Worm (Caenorhabditis elegans) whole organism, L3 larva: Measurements from ENCODE around the gene Y66D12A.24.

Source experiments
- R02D3.7 ChIP-seq: fragments of 150-350 bp; optimal IDR thresholded peaks from 2 replicates; lab custom pipeline; 2014; ENCODE audit warnings: missing biosample characterization, missing genetic modification characterization
- ZK546.5 ChIP-seq: sonication (generic microtip); optimal IDR thresholded peaks from 2 replicates; lab custom pipeline; 2017; ENCODE audit warnings: missing biosample characterization, missing genetic modification characterization
- aly-2 ChIP-seq: fragments of 150-350 bp; optimal IDR thresholded peaks from 2 replicates; lab custom pipeline; 2014; ENCODE audit warnings: missing biosample characterization, missing genetic modification characterization
- ama-1 ChIP-seq: fragments of 150-350 bp; optimal IDR thresholded peaks from 2 replicates; lab custom pipeline; 2018
- ceh-16 ChIP-seq: sonication (generic microtip); optimal IDR thresholded peaks from 2 replicates; lab custom pipeline; 2017; ENCODE audit warnings: missing biosample characterization, missing genetic modification characterization
- ceh-28 ChIP-seq: fragments of 150-350 bp; optimal IDR thresholded peaks from 2 replicates; lab custom pipeline; 2014; ENCODE audit warnings: missing biosample characterization, missing genetic modification reagents, missing genetic modification characterization
- ceh-82 ChIP-seq: fragments of 150-350 bp; optimal IDR thresholded peaks from 2 replicates; lab custom pipeline; 2014; ENCODE audit warnings: missing biosample characterization, missing genetic modification characterization
- ceh-9 ChIP-seq: sonication (generic microtip); optimal IDR thresholded peaks from 2 replicates; lab custom pipeline; 2018; ENCODE audit warnings: missing biosample characterization, missing genetic modification characterization
- daf-12 ChIP-seq: fragments of 150-350 bp; optimal IDR thresholded peaks from 2 replicates; lab custom pipeline; 2014; ENCODE audit warnings: missing biosample characterization, missing genetic modification reagents, missing genetic modification characterization
- egl-27 ChIP-seq: sonication (generic microtip); optimal IDR thresholded peaks from 4 replicates; lab custom pipeline; 2017; ENCODE audit warnings: missing biosample characterization, missing genetic modification reagents, missing genetic modification characterization
- egl-5 ChIP-seq: fragments of 150-350 bp; optimal IDR thresholded peaks from 2 replicates; lab custom pipeline; 2017; ENCODE audit warnings: missing biosample characterization, missing genetic modification reagents, missing genetic modification characterization, inconsistent platforms
- elt-1 ChIP-seq: fragments of 150-350 bp; optimal IDR thresholded peaks from 2 replicates; lab custom pipeline; 2014; ENCODE audit warnings: missing biosample characterization, missing genetic modification characterization
- elt-2 ChIP-seq: sonication (generic microtip); optimal IDR thresholded peaks from 2 replicates; lab custom pipeline; 2016; ENCODE audit warnings: missing genetic modification reagents, mild to moderate bottlenecking, missing genetic modification characterization, missing compliant biosample characterization
- elt-3 ChIP-seq, 3 experiments: fragments of 150-350 bp in 1 of 3; sonication (generic microtip) in 2 of 3; optimal IDR thresholded peaks; 2 replicates in 2 of 3; 4 replicates in 1 of 3; lab custom pipeline; 2014 to 2017; ENCODE audit warnings: missing biosample characterization in 3 of 3, missing genetic modification characterization in 3 of 3
- eor-1 ChIP-seq, 2 experiments: fragments of 150-350 bp; optimal IDR thresholded peaks; 2 replicates each; lab custom pipeline; 2014 to 2018; ENCODE audit warnings: missing biosample characterization in 2 of 2, missing genetic modification characterization in 2 of 2
- fkh-2 ChIP-seq: fragments of 150-350 bp; optimal IDR thresholded peaks from 2 replicates; lab custom pipeline; 2014; ENCODE audit warnings: missing biosample characterization, missing genetic modification reagents, missing genetic modification characterization
- fos-1 ChIP-seq: fragments of 150-350 bp; optimal IDR thresholded peaks from 2 replicates; lab custom pipeline; 2014; ENCODE audit warnings: missing biosample characterization, missing genetic modification characterization
- hmg-11 ChIP-seq: sonication (generic microtip); optimal IDR thresholded peaks from 2 replicates; lab custom pipeline; 2016; ENCODE audit warnings: missing genetic modification characterization, missing compliant biosample characterization
- jun-1 ChIP-seq: fragments of 150-350 bp; optimal IDR thresholded peaks from 2 replicates; lab custom pipeline; 2014; ENCODE audit warnings: missing biosample characterization, missing genetic modification reagents, missing genetic modification characterization
- lin-39 ChIP-seq: fragments of 150-350 bp; optimal IDR thresholded peaks from 2 replicates; lab custom pipeline; 2018; ENCODE audit warnings: missing biosample characterization, missing genetic modification reagents, missing genetic modification characterization
- lsy-12 ChIP-seq: sonication (generic microtip); optimal IDR thresholded peaks from 2 replicates; lab custom pipeline; 2016; ENCODE audit warnings: mild to moderate bottlenecking, missing genetic modification characterization, missing compliant biosample characterization
- mdl-1 ChIP-seq: fragments of 150-350 bp; optimal IDR thresholded peaks from 2 replicates; lab custom pipeline; 2014; ENCODE audit warnings: missing biosample characterization, missing genetic modification characterization
- mml-1 ChIP-seq: fragments of 150-350 bp; sonication (generic microtip); optimal IDR thresholded peaks from 3 replicates; lab custom pipeline; 2014; ENCODE audit warnings: missing biosample characterization, missing genetic modification characterization
- nfya-1 ChIP-seq: sonication (generic microtip); optimal IDR thresholded peaks from 2 replicates; lab custom pipeline; 2017; ENCODE audit warnings: missing genetic modification characterization, mild to moderate bottlenecking, missing compliant biosample characterization, antibody characterized with exemption, moderate library complexity; ENCODE audit not compliant: insufficient read depth
- nhr-12 ChIP-seq: fragments of 150-350 bp; optimal IDR thresholded peaks from 2 replicates; lab custom pipeline; 2014; ENCODE audit warnings: missing biosample characterization, missing genetic modification characterization
- nhr-23 ChIP-seq: fragments of 150-350 bp; optimal IDR thresholded peaks from 2 replicates; lab custom pipeline; 2014; ENCODE audit warnings: missing biosample characterization, missing genetic modification reagents, missing genetic modification characterization
- nhr-237 ChIP-seq: fragments of 150-350 bp; optimal IDR thresholded peaks from 2 replicates; lab custom pipeline; 2014; ENCODE audit warnings: missing biosample characterization, missing genetic modification characterization
- nhr-25 ChIP-seq: sonication (generic microtip); optimal IDR thresholded peaks from 2 replicates; lab custom pipeline; 2017; ENCODE audit warnings: missing biosample characterization, missing genetic modification characterization
- nhr-28 ChIP-seq: fragments of 150-350 bp; optimal IDR thresholded peaks from 2 replicates; lab custom pipeline; 2014; ENCODE audit warnings: missing biosample characterization, missing genetic modification characterization
- nhr-43 ChIP-seq: sonication (generic microtip); optimal IDR thresholded peaks from 2 replicates; lab custom pipeline; 2016; ENCODE audit warnings: mild to moderate bottlenecking, missing genetic modification characterization, missing compliant biosample characterization; ENCODE audit not compliant: poor library complexity, severe bottlenecking
- nhr-76 ChIP-seq: fragments of 150-350 bp; sonication (generic microtip); optimal IDR thresholded peaks from 5 replicates; lab custom pipeline; 2014; ENCODE audit warnings: missing biosample characterization, missing genetic modification characterization
- nhr-77 ChIP-seq: fragments of 150-350 bp; optimal IDR thresholded peaks from 2 replicates; lab custom pipeline; 2014; ENCODE audit warnings: missing biosample characterization, missing genetic modification characterization
- pha-4 ChIP-seq: fragments of 150-350 bp; optimal IDR thresholded peaks from 2 replicates; lab custom pipeline; 2014; ENCODE audit warnings: missing biosample characterization, missing genetic modification reagents, missing genetic modification characterization
- pqm-1 ChIP-seq: fragments of 150-350 bp; optimal IDR thresholded peaks from 2 replicates; lab custom pipeline; 2017; ENCODE audit warnings: missing biosample characterization, missing genetic modification characterization, inconsistent platforms
- sea-2 ChIP-seq: fragments of 150-350 bp; sonication (generic microtip); optimal IDR thresholded peaks from 4 replicates; lab custom pipeline; 2014; ENCODE audit warnings: missing biosample characterization, missing genetic modification reagents, missing genetic modification characterization
- skn-1 ChIP-seq: fragments of 150-350 bp; optimal IDR thresholded peaks from 2 replicates; lab custom pipeline; 2014; ENCODE audit warnings: missing biosample characterization, missing genetic modification characterization
- tbx-2 ChIP-seq: sonication (generic microtip); optimal IDR thresholded peaks from 2 replicates; lab custom pipeline; 2016; ENCODE audit warnings: mild to moderate bottlenecking, missing genetic modification characterization, missing compliant biosample characterization
- unc-39 ChIP-seq: sonication (generic microtip); optimal IDR thresholded peaks from 4 replicates; lab custom pipeline; 2017; ENCODE audit warnings: missing biosample characterization, missing genetic modification characterization
- unc-62 ChIP-seq: fragments of 150-350 bp; sonication (generic microtip); optimal IDR thresholded peaks from 4 replicates; lab custom pipeline; 2014; ENCODE audit warnings: missing biosample characterization, missing genetic modification reagents, missing genetic modification characterization
- zag-1 ChIP-seq: fragments of 150-350 bp; optimal IDR thresholded peaks from 2 replicates; lab custom pipeline; 2014; ENCODE audit warnings: missing biosample characterization, missing genetic modification characterization
- ztf-11 ChIP-seq: fragments of 150-350 bp; optimal IDR thresholded peaks from 2 replicates; lab custom pipeline; 2014; ENCODE audit warnings: missing biosample characterization, missing genetic modification characterization
- ztf-4 ChIP-seq: fragments of 150-350 bp; optimal IDR thresholded peaks from 2 replicates; lab custom pipeline; 2014; ENCODE audit warnings: missing biosample characterization, missing genetic modification characterization

Gene Y66D12A.24

ce11 chrIII:11457911-11458310 lies 38.8 kb upstream of the Y66D12A.24 start:
- TF ChIP-seq R02D3.7 (no peak), daf-12 (no peak), lin-39 (no peak), pqm-1 (tag; lab: Kevin White, UChicago) (no peak), elt-2 (tag; lab: Kevin White, UChicago) (no peak), mdl-1 (tag; lab: Kevin White, UChicago) (no peak)

ce11 chrIII:11459041-11459440 lies 37.6 kb upstream of the Y66D12A.24 start:
- TF ChIP-seq hmg-11 (tag; lab: Kevin White, UChicago) = no peak
- no peak for TF ChIP-seq ceh-9 (tag; lab: Kevin White, UChicago)
- no peak for TF ChIP-seq R02D3.7
- no peak for TF ChIP-seq nhr-237
- TF ChIP-seq lin-39 = no peak

- TF ChIP-seq zag-1 (tag; lab: Kevin White, UChicago) (no peak), egl-27 (tag; lab: Kevin White, UChicago) (no peak), daf-12 (no peak)
Observed at ce11 chrIII:11459802-11460201, 36.9 kb upstream of the Y66D12A.24 start.

- TF ChIP-seq lsy-12 = no peak
- TF ChIP-seq tbx-2 (tag; lab: Kevin White, UChicago) = no peak
- no peak for TF ChIP-seq ceh-9 (tag; lab: Kevin White, UChicago)
- no peak for TF ChIP-seq pha-4 (tag; lab: Kevin White, UChicago)
- no peak for TF ChIP-seq mml-1 (tag; lab: Kevin White, UChicago)
- no peak for TF ChIP-seq egl-27 (tag; lab: Kevin White, UChicago)
- TF ChIP-seq nhr-25 (tag; lab: Kevin White, UChicago) = no peak
- no peak for TF ChIP-seq zag-1 (tag; lab: Kevin White, UChicago)
- TF ChIP-seq hmg-11 (tag; lab: Kevin White, UChicago) = no peak
- no peak for TF ChIP-seq ZK546.5
- no peak for TF ChIP-seq unc-39 (tag; lab: Kevin White, UChicago)
- TF ChIP-seq nhr-43 = no peak
- TF ChIP-seq nhr-77 (tag; lab: Kevin White, UChicago) = no peak
- TF ChIP-seq ama-1 = no peak
- TF ChIP-seq ceh-82 = no peak
- no peak for TF ChIP-seq fos-1 (tag; lab: Kevin White, UChicago)
- no peak for TF ChIP-seq unc-62 (GFP tag; lab: Kevin White, UChicago)
- TF ChIP-seq ceh-28 = no peak
Observed at ce11 chrIII:11462332-11462731, 34.3 kb upstream of the Y66D12A.24 start.

- no peak for TF ChIP-seq skn-1 (tag; lab: Kevin White, UChicago)
- TF ChIP-seq nhr-25 (tag; lab: Kevin White, UChicago) = peak; percentile 57
- no peak for TF ChIP-seq nhr-12 (tag; lab: Kevin White, UChicago)
- TF ChIP-seq ceh-28 = no peak
- TF ChIP-seq nhr-76 (tag; lab: Kevin White, UChicago) = no peak
- no peak for TF ChIP-seq ztf-11
- TF ChIP-seq ama-1 = no peak
- TF ChIP-seq fkh-2 = no peak
- TF ChIP-seq pqm-1 (tag; lab: Kevin White, UChicago) = peak; percentile 30
- no peak for TF ChIP-seq eor-1 (tag; optimal IDR thresholded peaks at IDR 0.05; lab: Kevin White, UChicago)
- TF ChIP-seq egl-5 (tag; lab: Kevin White, UChicago) = no peak
- TF ChIP-seq pha-4 (tag; lab: Kevin White, UChicago) = peak; percentile 46
- no peak for TF ChIP-seq mml-1 (tag; lab: Kevin White, UChicago)
- peak; percentile 47 for TF ChIP-seq nhr-77 (tag; lab: Kevin White, UChicago)
- TF ChIP-seq jun-1 (tag; lab: Kevin White, UChicago) = peak; percentile 1
- TF ChIP-seq sea-2 (GFP tag; lab: Kevin White, UChicago) = no peak
- no peak for TF ChIP-seq elt-3 (tag; optimal IDR thresholded peaks at IDR 0.05; lab: Kevin White, UChicago)
- no peak for TF ChIP-seq ZK546.5
- TF ChIP-seq mdl-1 (tag; lab: Kevin White, UChicago) = no peak
- no peak for TF ChIP-seq egl-27 (tag; lab: Kevin White, UChicago)
- TF ChIP-seq nhr-237 = no peak
- TF ChIP-seq zag-1 (tag; lab: Kevin White, UChicago) = no peak
- no peak for TF ChIP-seq nhr-28
- no peak for TF ChIP-seq nfya-1 (tag; lab: Kevin White, UChicago)
- peak; percentile 84 for TF ChIP-seq elt-2 (tag; lab: Kevin White, UChicago)
- no peak for TF ChIP-seq elt-1 (tag; lab: Kevin White, UChicago)
- TF ChIP-seq hmg-11 (tag; lab: Kevin White, UChicago) = peak; percentile 15
- peak; percentile 72 for TF ChIP-seq fos-1 (tag; lab: Kevin White, UChicago)
- TF ChIP-seq unc-39 (tag; lab: Kevin White, UChicago) = no peak
- peak; percentile 79 for TF ChIP-seq lsy-12
- peak; percentile 8 for TF ChIP-seq nhr-23 (tag; lab: Kevin White, UChicago)
- no peak for TF ChIP-seq tbx-2 (tag; lab: Kevin White, UChicago)
- no peak for TF ChIP-seq ceh-16 (tag; lab: Kevin White, UChicago)
- TF ChIP-seq nhr-43 = peak; percentile 30
- no peak for TF ChIP-seq ceh-9 (tag; lab: Kevin White, UChicago)
- no peak for TF ChIP-seq aly-2 (tag; lab: Kevin White, UChicago)
- peak; percentile 11 for TF ChIP-seq R02D3.7
- no peak for TF ChIP-seq ceh-82
- no peak for TF ChIP-seq unc-62 (GFP tag; lab: Kevin White, UChicago)
- no peak for TF ChIP-seq ztf-4 (tag; lab: Kevin White, UChicago)
Observed at ce11 chrIII:11463726-11464125, 32.9 kb upstream of the Y66D12A.24 start.
